Fruit fly (Drosophila melanogaster) whole organism, embryonic: ENCODE results near the gene CG9008.
A peak's percentile ranks its signal among the peaks of the same experiment; 100 is the strongest.

Experiments
- Adf1 ChIP-seq: fragments of 200-800 bp; sonication (Bioruptor generic); IDR thresholded peaks from 2 replicates; pipeline ENCODE4 v1.3.6; 2022; ENCODE audit warnings: missing biosample characterization, missing genetic modification characterization
- Bteb2 ChIP-seq: fragments of 200-800 bp; sonication (Bioruptor generic); optimal IDR thresholded peaks from 2 replicates; lab custom pipeline; 2016; ENCODE audit warnings: missing biosample characterization, missing genetic modification characterization
- CG10959 ChIP-seq: fragments of 200-800 bp; sonication (Bioruptor generic); IDR thresholded peaks from 2 replicates; pipeline ENCODE4 v1.3.6; 2022; ENCODE audit warnings: missing biosample characterization, missing genetic modification characterization
- CG13287 ChIP-seq: fragments of 200-800 bp; sonication (Bioruptor generic); IDR thresholded peaks from 2 replicates; pipeline ENCODE4 v1.3.6; 2022; ENCODE audit warnings: missing biosample characterization, missing genetic modification characterization; ENCODE audit not compliant: partially characterized antibody
- CG13296 ChIP-seq: fragments of 200-800 bp; sonication (Bioruptor generic); optimal IDR thresholded peaks from 3 replicates; lab custom pipeline; 2018; ENCODE audit warnings: missing biosample characterization, mild to moderate bottlenecking, missing genetic modification characterization
- CG13894 ChIP-seq: fragments of 200-800 bp; sonication (Bioruptor generic); optimal IDR thresholded peaks from 3 replicates; lab custom pipeline; 2018; ENCODE audit warnings: missing biosample characterization, mild to moderate bottlenecking, missing genetic modification characterization, moderate library complexity
- CG15479 ChIP-seq: fragments of 200-800 bp; sonication (Bioruptor generic); optimal IDR thresholded peaks from 3 replicates; lab custom pipeline; 2019; ENCODE audit warnings: missing biosample characterization, mild to moderate bottlenecking, missing genetic modification characterization, moderate library complexity
- CG17359 ChIP-seq: fragments of 200-800 bp; sonication (Bioruptor generic); optimal IDR thresholded peaks from 3 replicates; lab custom pipeline; 2018; ENCODE audit warnings: missing biosample characterization, mild to moderate bottlenecking, missing genetic modification characterization, moderate library complexity
- CG17829 ChIP-seq: fragments of 200-800 bp; optimal IDR thresholded peaks from 2 replicates; lab custom pipeline; 2019; ENCODE audit warnings: missing biosample characterization, mild to moderate bottlenecking, missing genetic modification characterization, moderate library complexity
- CG34422 ChIP-seq: fragments of 200-800 bp; sonication (Bioruptor generic); IDR thresholded peaks from 3 replicates; pipeline ENCODE4 v1.3.6; 2022; ENCODE audit warnings: missing biosample characterization, missing genetic modification characterization
- CG3838 ChIP-seq: fragments of 200-800 bp; sonication (Bioruptor generic); optimal IDR thresholded peaks from 3 replicates; lab custom pipeline; 2016; ENCODE audit warnings: missing biosample characterization, missing genetic modification characterization
- CG4360 ChIP-seq: fragments of 200-800 bp; sonication (Bioruptor generic); IDR thresholded peaks from 2 replicates; pipeline ENCODE4 v1.3.6; 2022; ENCODE audit warnings: missing biosample characterization, missing genetic modification characterization
- CG4617 ChIP-seq: fragments of 200-800 bp; sonication (Bioruptor generic); optimal IDR thresholded peaks from 3 replicates; lab custom pipeline; 2016; ENCODE audit warnings: missing biosample characterization, missing genetic modification characterization, borderline replicate concordance
- CG6175 ChIP-seq: fragments of 200-800 bp; sonication (Bioruptor generic); IDR thresholded peaks from 3 replicates; pipeline ENCODE4 v1.3.6; 2022; ENCODE audit warnings: missing biosample characterization, missing genetic modification characterization
- CG6683 ChIP-seq: fragments of 200-800 bp; sonication (Bioruptor generic); optimal IDR thresholded peaks from 2 replicates; lab custom pipeline; 2017; ENCODE audit warnings: missing biosample characterization, mild to moderate bottlenecking, missing genetic modification characterization, missing genetic modification reagents
- CG6765 ChIP-seq: fragments of 200-800 bp; sonication (Bioruptor generic); optimal IDR thresholded peaks from 3 replicates; lab custom pipeline; 2017; ENCODE audit warnings: missing biosample characterization, mild to moderate bottlenecking, missing genetic modification characterization
- CG7745 ChIP-seq: fragments of 200-800 bp; sonication (Bioruptor generic); optimal IDR thresholded peaks from 2 replicates; lab custom pipeline; 2018; ENCODE audit warnings: missing biosample characterization, mild to moderate bottlenecking, missing genetic modification characterization, moderate library complexity
- CG9437 ChIP-seq: fragments of 200-800 bp; sonication (Bioruptor generic); optimal IDR thresholded peaks from 2 replicates; lab custom pipeline; 2018; ENCODE audit warnings: missing biosample characterization, mild to moderate bottlenecking, missing genetic modification characterization
- Dek ChIP-seq: fragments of 200-800 bp; sonication (Bioruptor generic); optimal IDR thresholded peaks from 3 replicates; lab custom pipeline; 2019; ENCODE audit warnings: missing biosample characterization, mild to moderate bottlenecking, missing genetic modification characterization, moderate library complexity
- Doc3 ChIP-seq: fragments of 200-800 bp; sonication (Bioruptor generic); IDR thresholded peaks from 3 replicates; pipeline ENCODE4 v1.3.6; 2022; ENCODE audit warnings: missing biosample characterization, missing genetic modification characterization; ENCODE audit not compliant: partially characterized antibody
- Dp ChIP-seq: fragments of 200-800 bp; sonication (Bioruptor generic); optimal IDR thresholded peaks from 2 replicates; lab custom pipeline; 2018; ENCODE audit warnings: missing biosample characterization, mild to moderate bottlenecking, missing genetic modification characterization, moderate library complexity
- E2f2 ChIP-seq: fragments of 200-800 bp; sonication (Bioruptor generic); IDR thresholded peaks from 2 replicates; pipeline ENCODE4 v1.3.6; 2022; ENCODE audit warnings: missing biosample characterization, missing genetic modification characterization
- Eip74EF ChIP-seq, 2 experiments: fragments of 200-800 bp in 1 of 2; fragments of >200 bp in 1 of 2; sonication (Bioruptor generic) in 1 of 2; optimal IDR thresholded peaks; 2 replicates each; lab custom pipeline; 2017 to 2019; ENCODE audit warnings: missing biosample characterization in 2 of 2, missing genetic modification characterization in 2 of 2, mild to moderate bottlenecking in 1 of 2, moderate library complexity in 1 of 2
- GATAe ChIP-seq: fragments of 200-800 bp; sonication (Bioruptor generic); conservative IDR thresholded peaks from 2 replicates; pipeline ENCODE4 v1.3.6; 2022; ENCODE audit warnings: missing biosample characterization, missing genetic modification characterization
- HmgZ ChIP-seq: fragments of 200-800 bp; sonication (Bioruptor generic); optimal IDR thresholded peaks from 2 replicates; lab custom pipeline; 2018; ENCODE audit warnings: missing biosample characterization, mild to moderate bottlenecking, missing genetic modification characterization
- MTF-1 ChIP-seq: fragments of 200-800 bp; sonication (Bioruptor generic); optimal IDR thresholded peaks from 2 replicates; lab custom pipeline; 2018; ENCODE audit warnings: missing biosample characterization, mild to moderate bottlenecking, missing genetic modification characterization, borderline replicate concordance
- NK7.1 ChIP-seq: fragments of 200-800 bp; sonication (Bioruptor generic); optimal IDR thresholded peaks from 3 replicates; lab custom pipeline; 2016; ENCODE audit warnings: missing biosample characterization, missing genetic modification characterization
- Optix ChIP-seq: fragments of 200-800 bp; sonication (Bioruptor generic); IDR thresholded peaks from 3 replicates; pipeline ENCODE4 v1.3.6; 2022; ENCODE audit warnings: missing biosample characterization, missing genetic modification characterization
- Six4 ChIP-seq: fragments of 200-800 bp; sonication (Bioruptor generic); optimal IDR thresholded peaks from 2 replicates; lab custom pipeline; 2016; ENCODE audit warnings: missing biosample characterization, missing genetic modification characterization
- Usf ChIP-seq: fragments of 200-800 bp; sonication (Bioruptor generic); optimal IDR thresholded peaks from 2 replicates; lab custom pipeline; 2017; ENCODE audit warnings: missing genotype, missing biosample characterization, missing genetic modification characterization
- amos ChIP-seq: fragments of 200-800 bp; sonication (Bioruptor generic); IDR thresholded peaks from 2 replicates; pipeline ENCODE4 v1.3.6; 2022; ENCODE audit warnings: missing biosample characterization, missing genetic modification characterization; ENCODE audit not compliant: partially characterized antibody
- caup ChIP-seq: fragments of 200-800 bp; sonication (Bioruptor generic); optimal IDR thresholded peaks from 3 replicates; lab custom pipeline; 2017; ENCODE audit warnings: missing biosample characterization, mild to moderate bottlenecking, missing genetic modification characterization, moderate library complexity; ENCODE audit not compliant: severe bottlenecking
- crp ChIP-seq, 2 experiments: fragments of 200-800 bp; sonication (Bioruptor generic); optimal IDR thresholded peaks; 2 replicates in 1 of 2; 3 replicates in 1 of 2; lab custom pipeline; 2017; ENCODE audit warnings: missing biosample characterization in 2 of 2, missing genetic modification characterization in 2 of 2, mild to moderate bottlenecking in 1 of 2, moderate library complexity in 1 of 2
- eyg ChIP-seq: fragments of 200-800 bp; sonication (Bioruptor generic); optimal IDR thresholded peaks from 3 replicates; lab custom pipeline; 2016; ENCODE audit warnings: missing biosample characterization, missing genetic modification characterization
- her ChIP-seq: fragments of 200-800 bp; sonication (Bioruptor generic); optimal IDR thresholded peaks from 2 replicates; lab custom pipeline; 2016; ENCODE audit warnings: missing biosample characterization, missing genetic modification characterization
- mam ChIP-seq: fragments of 200-800 bp; sonication (Bioruptor generic); optimal IDR thresholded peaks from 3 replicates; lab custom pipeline; 2016; ENCODE audit warnings: missing biosample characterization, missing genetic modification characterization
- mld ChIP-seq: fragments of 200-800 bp; sonication (Bioruptor generic); IDR thresholded peaks from 3 replicates; pipeline ENCODE4 v1.3.6; 2022; ENCODE audit warnings: missing biosample characterization, missing genetic modification characterization; ENCODE audit not compliant: partially characterized antibody
- nmo ChIP-seq: fragments of 200-800 bp; sonication (Bioruptor generic); optimal IDR thresholded peaks from 2 replicates; lab custom pipeline; 2018; ENCODE audit warnings: missing biosample characterization, mild to moderate bottlenecking, missing genetic modification characterization, moderate library complexity
- nom ChIP-seq: fragments of 200-800 bp; sonication (Bioruptor generic); optimal IDR thresholded peaks from 2 replicates; lab custom pipeline; 2017; ENCODE audit warnings: missing biosample characterization, missing genetic modification characterization, mild to moderate bottlenecking, moderate library complexity, missing genetic modification reagents
- org-1 ChIP-seq: fragments of 200-800 bp; sonication (Bioruptor generic); optimal IDR thresholded peaks from 2 replicates; lab custom pipeline; 2017; ENCODE audit warnings: missing biosample characterization, missing genetic modification characterization
- pfk ChIP-seq: fragments of 200-800 bp; sonication (Bioruptor generic); optimal IDR thresholded peaks from 2 replicates; lab custom pipeline; 2018; ENCODE audit warnings: missing biosample characterization, mild to moderate bottlenecking, missing genetic modification characterization, moderate library complexity
- pnt ChIP-seq: fragments of 200-800 bp; sonication (Bioruptor generic); optimal IDR thresholded peaks from 3 replicates; lab custom pipeline; 2016; ENCODE audit warnings: missing biosample characterization, missing genetic modification characterization
- seq ChIP-seq: fragments of 200-800 bp; sonication (Bioruptor generic); IDR thresholded peaks from 2 replicates; pipeline ENCODE4 v1.3.6; 2022; ENCODE audit warnings: missing biosample characterization, missing genetic modification characterization
- slou ChIP-seq: fragments of 200-800 bp; sonication (Bioruptor generic); optimal IDR thresholded peaks from 3 replicates; lab custom pipeline; 2016; ENCODE audit warnings: missing biosample characterization, missing genetic modification characterization
- tap ChIP-seq: fragments of 200-800 bp; optimal IDR thresholded peaks from 3 replicates; lab custom pipeline; 2019; ENCODE audit warnings: missing biosample characterization, mild to moderate bottlenecking, missing genetic modification characterization, moderate library complexity
- tgo ChIP-seq: fragments of 200-800 bp; sonication (Bioruptor generic); IDR thresholded peaks from 3 replicates; pipeline ENCODE4 v1.3.6; 2022; ENCODE audit warnings: missing biosample characterization, missing genetic modification characterization
- trem ChIP-seq: fragments of 200-800 bp; optimal IDR thresholded peaks from 3 replicates; lab custom pipeline; 2019; ENCODE audit warnings: missing biosample characterization, mild to moderate bottlenecking, missing genetic modification characterization, moderate library complexity
- tx ChIP-seq: fragments of 200-800 bp; sonication (Bioruptor generic); optimal IDR thresholded peaks from 2 replicates; lab custom pipeline; 2016; ENCODE audit warnings: missing biosample characterization, missing genetic modification characterization
- usp ChIP-seq: fragments of >200 bp; optimal IDR thresholded peaks from 2 replicates; lab custom pipeline; 2017; ENCODE audit warnings: missing biosample characterization, missing genetic modification characterization
- wor ChIP-seq: fragments of 200-800 bp; sonication (Bioruptor generic); IDR thresholded peaks from 2 replicates; pipeline ENCODE4 v1.3.6; 2022; ENCODE audit warnings: missing biosample characterization, missing genetic modification characterization

Gene CG9008

DNA sequence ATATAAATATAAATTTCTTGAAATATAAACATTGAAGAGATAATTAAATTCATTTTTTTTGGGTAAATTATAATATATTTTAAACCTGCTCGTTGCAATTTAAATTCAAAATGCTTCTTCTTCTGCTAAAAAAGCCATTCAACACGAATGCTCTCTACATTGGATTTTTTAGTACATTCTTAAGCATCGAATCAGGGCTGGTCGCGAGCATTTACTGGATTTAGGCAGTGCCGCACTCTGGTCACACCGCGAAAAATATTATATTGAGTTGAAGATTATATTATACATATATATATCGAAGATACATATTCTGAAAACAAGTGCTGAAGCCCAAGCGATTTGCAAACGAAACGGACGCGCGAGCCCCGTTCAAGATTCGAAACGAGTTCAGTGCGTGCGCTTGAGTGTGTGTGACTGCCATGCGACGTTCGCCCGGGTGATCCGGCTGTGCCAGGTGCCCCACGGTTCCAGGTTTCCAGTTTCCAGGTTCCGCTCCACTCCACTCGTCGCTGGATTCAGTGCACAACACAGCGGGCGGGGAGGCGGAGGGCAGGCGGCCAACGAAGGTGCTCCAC is 33.7 kb upstream of the CG9008 start, which contains the start of gene Sos (continued):
- TF ChIP-seq nmo (GFP tag; lab: Kevin White, UChicago) (peak; percentile 55), slou (GFP tag; lab: Kevin White, UChicago) (no peak), CG6765 (GFP tag; lab: Kevin White, UChicago) (no peak), crp (GFP tag; optimal IDR thresholded peaks at IDR 0.05; lab: Kevin White, UChicago) (no peak), NK7.1 (GFP tag; lab: Kevin White, UChicago) (no peak), CG15479 (GFP tag; lab: Kevin White, UChicago) (no peak), CG6175 (GFP tag; lab: Robert Waterston, UW) (no peak), Bteb2 (GFP tag; lab: Kevin White, UChicago) (no peak), her (no peak), CG17829 (tag; lab: Kevin White, UChicago) (peak; percentile 47), org-1 (GFP tag; lab: Kevin White, UChicago) (no peak), amos (GFP tag; lab: Robert Waterston, UW) (peak; percentile 17; the same call in 1 of the 2 replicates), CG13296 (GFP tag; lab: Kevin White, UChicago) (no peak), Optix (GFP tag; lab: Robert Waterston, UW) (no peak), CG4360 (no peak), Adf1 (GFP tag; lab: Robert Waterston, UW) (no peak), CG34422 (GFP tag; lab: Robert Waterston, UW) (no peak), Dek (no peak), pnt (GFP tag; lab: Kevin White, UChicago) (no peak), CG10959 (GFP tag; lab: Robert Waterston, UW) (no peak), MTF-1 (GFP tag; lab: Kevin White, UChicago) (no peak), wor (GFP tag; lab: Robert Waterston, UW) (no peak), CG4617 (GFP tag; lab: Kevin White, UChicago) (peak; percentile 82), caup (GFP tag; lab: Kevin White, UChicago) (no peak), Eip74EF (GFP tag; optimal IDR thresholded peaks at IDR 0.05; lab: Kevin White, UChicago) (no peak), CG9437 (GFP tag; lab: Kevin White, UChicago) (no peak), trem (peak; percentile 73), GATAe (GFP tag; lab: Robert Waterston, UW) (no peak), Dp (GFP tag; lab: Kevin White, UChicago) (peak; percentile 94), CG6683 (GFP tag; lab: Kevin White, UChicago) (no peak), tx (no peak), pfk (GFP tag; lab: Kevin White, UChicago) (no peak), seq (GFP tag; lab: Robert Waterston, UW) (no peak), Six4 (GFP tag; lab: Kevin White, UChicago) (no peak), CG17359 (no peak), CG7745 (tag; lab: Kevin White, UChicago) (no peak), tgo (no peak), nom (GFP tag; lab: Kevin White, UChicago) (no peak), mld (GFP tag; lab: Robert Waterston, UW) (no peak), HmgZ (tag; lab: Kevin White, UChicago) (peak; percentile 57), Doc3 (GFP tag; lab: Robert Waterston, UW) (no peak), tap (tag; lab: Kevin White, UChicago) (no peak), CG13287 (GFP tag; lab: Robert Waterston, UW) (peak; percentile 53), CG13894 (tag; lab: Kevin White, UChicago) (no peak), Usf (no peak), CG3838 (GFP tag; lab: Kevin White, UChicago) (no peak), E2f2 (GFP tag; lab: Robert Waterston, UW) (peak; percentile 92), usp (GFP tag; lab: Kevin White, UChicago) (no peak), mam (GFP tag; lab: Kevin White, UChicago) (no peak), eyg (GFP tag; lab: Kevin White, UChicago) (no peak)
